Fruit fly (Drosophila melanogaster) whole organism, embryonic: ENCODE measurements around the gene CG6656.

ENCODE experiments used
- Asciz ChIP-seq: fragments of 200-800 bp; sonication (Bioruptor generic); optimal IDR thresholded peaks from 2 replicates; lab custom pipeline; 2017; ENCODE audit warnings: missing biosample characterization, mild to moderate bottlenecking, missing genetic modification characterization, missing genetic modification reagents
- CG10431 ChIP-seq: fragments of 200-800 bp; sonication (Bioruptor generic); optimal IDR thresholded peaks from 3 replicates; lab custom pipeline; 2018; ENCODE audit warnings: missing biosample characterization, mild to moderate bottlenecking, missing genetic modification characterization
- CG11695 ChIP-seq: fragments of 200-800 bp; sonication (Bioruptor generic); IDR thresholded peaks from 3 replicates; pipeline ENCODE4 v1.3.6; 2022; ENCODE audit warnings: missing biosample characterization, missing genetic modification characterization
- CG12071 ChIP-seq: fragments of 200-800 bp; sonication (Bioruptor generic); optimal IDR thresholded peaks from 3 replicates; lab custom pipeline; 2018; ENCODE audit warnings: missing biosample characterization, mild to moderate bottlenecking, missing genetic modification characterization
- CG13123 ChIP-seq: fragments of 200-800 bp; sonication (Bioruptor generic); optimal IDR thresholded peaks from 2 replicates; lab custom pipeline; 2016; ENCODE audit warnings: missing biosample characterization, missing genetic modification characterization
- CG14667 ChIP-seq: fragments of 200-800 bp; sonication (Bioruptor generic); IDR thresholded peaks from 2 replicates; pipeline ENCODE4 v1.3.6; 2022; ENCODE audit warnings: missing biosample characterization, missing genetic modification characterization
- CG16813 ChIP-seq: fragments of 200-800 bp; sonication (Bioruptor generic); IDR thresholded peaks from 3 replicates; pipeline ENCODE4 v1.3.6; 2022; ENCODE audit warnings: missing biosample characterization, missing genetic modification characterization; ENCODE audit not compliant: partially characterized antibody
- CG16815 ChIP-seq: fragments of 200-800 bp; sonication (Bioruptor generic); optimal IDR thresholded peaks from 3 replicates; lab custom pipeline; 2017; ENCODE audit warnings: missing biosample characterization, mild to moderate bottlenecking, missing genetic modification characterization
- CG17186 ChIP-seq: fragments of 200-800 bp; sonication (Bioruptor generic); optimal IDR thresholded peaks from 3 replicates; lab custom pipeline; 2017; ENCODE audit warnings: missing biosample characterization, missing genetic modification reagents, missing genetic modification characterization
- CG17328 ChIP-seq: fragments of 200-800 bp; sonication (Bioruptor generic); IDR thresholded peaks from 2 replicates; pipeline ENCODE4 v1.3.6; 2022; ENCODE audit warnings: missing biosample characterization, missing genetic modification characterization
- CG17802 ChIP-seq: fragments of 200-800 bp; sonication (Bioruptor generic); optimal IDR thresholded peaks from 2 replicates; lab custom pipeline; 2018; ENCODE audit warnings: missing biosample characterization, mild to moderate bottlenecking, missing genetic modification characterization, moderate library complexity
- CG18011 ChIP-seq: fragments of 200-800 bp; sonication (Bioruptor generic); optimal IDR thresholded peaks from 2 replicates; lab custom pipeline; 2017; ENCODE audit warnings: missing biosample characterization, missing genetic modification characterization, mild to moderate bottlenecking, moderate library complexity, missing genotype
- CG3065 ChIP-seq: fragments of 200-800 bp; sonication (Bioruptor generic); optimal IDR thresholded peaks from 2 replicates; lab custom pipeline; 2016; ENCODE audit warnings: missing biosample characterization, missing genetic modification characterization
- CG3163 ChIP-seq: fragments of 200-800 bp; sonication (Bioruptor generic); optimal IDR thresholded peaks from 3 replicates; lab custom pipeline; 2016; ENCODE audit warnings: missing biosample characterization, missing genetic modification characterization
- CG4360 ChIP-seq: fragments of 200-800 bp; sonication (Bioruptor generic); IDR thresholded peaks from 2 replicates; pipeline ENCODE4 v1.3.6; 2022; ENCODE audit warnings: missing biosample characterization, missing genetic modification characterization
- CG4707 ChIP-seq: fragments of 200-800 bp; sonication (Bioruptor generic); optimal IDR thresholded peaks from 2 replicates; lab custom pipeline; 2018; ENCODE audit warnings: missing biosample characterization, mild to moderate bottlenecking, missing genetic modification characterization, moderate library complexity
- CG5180 ChIP-seq: fragments of 200-800 bp; sonication (Bioruptor generic); optimal IDR thresholded peaks from 3 replicates; lab custom pipeline; 2017; ENCODE audit warnings: missing biosample characterization, missing genetic modification characterization, mild to moderate bottlenecking, moderate library complexity, missing genetic modification reagents
- CG7271 ChIP-seq: fragments of 200-800 bp; sonication (Bioruptor generic); optimal IDR thresholded peaks from 2 replicates; lab custom pipeline; 2018; ENCODE audit warnings: missing biosample characterization, mild to moderate bottlenecking, missing genetic modification characterization, moderate library complexity
- CG9437 ChIP-seq: fragments of 200-800 bp; sonication (Bioruptor generic); optimal IDR thresholded peaks from 2 replicates; lab custom pipeline; 2018; ENCODE audit warnings: missing biosample characterization, mild to moderate bottlenecking, missing genetic modification characterization
- D ChIP-seq, 2 experiments: fragments of 200-800 bp in 1 of 2; fragments of >200 bp in 1 of 2; sonication (Bioruptor generic) in 1 of 2; optimal IDR thresholded peaks; 2 replicates in 1 of 2; 3 replicates in 1 of 2; lab custom pipeline; 2017; ENCODE audit warnings: mild to moderate bottlenecking in 1 of 2, missing biosample characterization in 1 of 2, missing genetic modification characterization in 1 of 2, missing genetic modification reagents in 1 of 2
- Hmx ChIP-seq: fragments of 200-800 bp; sonication (Bioruptor generic); optimal IDR thresholded peaks from 2 replicates; lab custom pipeline; 2016; ENCODE audit warnings: missing biosample characterization, missing genetic modification characterization
- Opbp ChIP-seq: fragments of 200-800 bp; sonication (Bioruptor generic); IDR thresholded peaks from 3 replicates; pipeline ENCODE4 v1.3.6; 2022; ENCODE audit warnings: missing biosample characterization, missing genetic modification characterization; ENCODE audit not compliant: partially characterized antibody
- Optix ChIP-seq: fragments of 200-800 bp; sonication (Bioruptor generic); IDR thresholded peaks from 3 replicates; pipeline ENCODE4 v1.3.6; 2022; ENCODE audit warnings: missing biosample characterization, missing genetic modification characterization
- Scr ChIP-seq: fragments of 200-800 bp; sonication (Bioruptor generic); IDR thresholded peaks from 2 replicates; pipeline ENCODE4 v1.3.6; 2022; ENCODE audit warnings: missing biosample characterization, missing genetic modification characterization; ENCODE audit not compliant: partially characterized antibody
- Usf ChIP-seq: fragments of 200-800 bp; sonication (Bioruptor generic); optimal IDR thresholded peaks from 2 replicates; lab custom pipeline; 2017; ENCODE audit warnings: missing genotype, missing biosample characterization, missing genetic modification characterization
- YL-1 ChIP-seq: fragments of 200-800 bp; sonication (Bioruptor generic); optimal IDR thresholded peaks from 3 replicates; lab custom pipeline; 2017; ENCODE audit warnings: missing biosample characterization, mild to moderate bottlenecking, missing genetic modification characterization
- btn ChIP-seq: fragments of 200-800 bp; sonication (Bioruptor generic); optimal IDR thresholded peaks from 2 replicates; lab custom pipeline; 2016; ENCODE audit warnings: missing biosample characterization, missing genetic modification characterization
- cad ChIP-seq: fragments of >200 bp; optimal IDR thresholded peaks from 2 replicates; lab custom pipeline; 2017; ENCODE audit warnings: missing biosample characterization, missing genetic modification characterization
- crp ChIP-seq, 2 experiments: fragments of 200-800 bp; sonication (Bioruptor generic); optimal IDR thresholded peaks; 2 replicates in 1 of 2; 3 replicates in 1 of 2; lab custom pipeline; 2017; ENCODE audit warnings: missing biosample characterization in 2 of 2, missing genetic modification characterization in 2 of 2, mild to moderate bottlenecking in 1 of 2, moderate library complexity in 1 of 2
- danr ChIP-seq: fragments of 200-800 bp; sonication (Bioruptor generic); IDR thresholded peaks from 2 replicates; pipeline ENCODE4 v1.3.6; 2022; ENCODE audit warnings: missing biosample characterization, missing genetic modification characterization
- hb ChIP-seq: fragments of 200-800 bp; sonication (Bioruptor generic); IDR thresholded peaks from 3 replicates; pipeline ENCODE4 v1.3.6; 2022; ENCODE audit warnings: missing biosample characterization, missing genetic modification characterization; ENCODE audit not compliant: partially characterized antibody
- hkb ChIP-seq, 2 experiments: fragments of 200-800 bp in 1 of 2; fragments of >200 bp in 1 of 2; sonication (Bioruptor generic) in 1 of 2; IDR thresholded peaks in 1 of 2; optimal IDR thresholded peaks in 1 of 2; 2 replicates each; pipeline versions ENCODE4 v1.3.6 to Lab custom; 2017 to 2022; ENCODE audit warnings: missing biosample characterization in 1 of 2, missing genetic modification characterization in 1 of 2
- ken ChIP-seq: fragments of 200-800 bp; sonication (Bioruptor generic); IDR thresholded peaks from 3 replicates; pipeline ENCODE4 v1.3.6; 2022; ENCODE audit warnings: missing biosample characterization, missing genetic modification characterization
- klu ChIP-seq: fragments of 200-800 bp; sonication (Bioruptor generic); IDR thresholded peaks from 2 replicates; pipeline ENCODE4 v1.3.6; 2022; ENCODE audit warnings: missing biosample characterization, missing genetic modification characterization
- lmd ChIP-seq: fragments of 200-800 bp; sonication (Bioruptor generic); IDR thresholded peaks from 2 replicates; pipeline ENCODE4 v1.3.6; 2022; ENCODE audit warnings: missing biosample characterization, missing genetic modification characterization
- mirr ChIP-seq: fragments of 200-800 bp; sonication (Bioruptor generic); optimal IDR thresholded peaks from 3 replicates; lab custom pipeline; 2018; ENCODE audit warnings: missing biosample characterization, mild to moderate bottlenecking, missing genetic modification characterization
- org-1 ChIP-seq: fragments of 200-800 bp; sonication (Bioruptor generic); optimal IDR thresholded peaks from 2 replicates; lab custom pipeline; 2017; ENCODE audit warnings: missing biosample characterization, missing genetic modification characterization
- otp ChIP-seq: fragments of 200-800 bp; sonication (Bioruptor generic); IDR thresholded peaks from 3 replicates; pipeline ENCODE4, ENCODE4 v1.3.6; 2022; ENCODE audit warnings: missing biosample characterization, missing genetic modification characterization
- phol ChIP-seq: fragments of 200-800 bp; sonication (Bioruptor generic); optimal IDR thresholded peaks from 3 replicates; lab custom pipeline; 2018; ENCODE audit warnings: missing biosample characterization, mild to moderate bottlenecking, missing genetic modification characterization, moderate library complexity
- pita ChIP-seq: fragments of 200-800 bp; sonication (Bioruptor generic); optimal IDR thresholded peaks from 2 replicates; lab custom pipeline; 2017; ENCODE audit warnings: missing biosample characterization, mild to moderate bottlenecking, missing genetic modification characterization
- ranshi ChIP-seq: fragments of 200-800 bp; sonication (Bioruptor generic); IDR thresholded peaks from 2 replicates; pipeline ENCODE4 v1.3.6; 2022; ENCODE audit warnings: missing biosample characterization, missing genetic modification characterization
- sens-2 ChIP-seq: fragments of 200-800 bp; sonication (Bioruptor generic); IDR thresholded peaks from 2 replicates; pipeline ENCODE4 v1.3.6; 2022; ENCODE audit warnings: missing biosample characterization, missing genetic modification characterization
- stc ChIP-seq: fragments of 200-800 bp; sonication (Bioruptor generic); IDR thresholded peaks from 2 replicates; pipeline ENCODE4 v1.3.6; 2022; ENCODE audit warnings: missing biosample characterization, missing genetic modification characterization
- trh ChIP-seq: fragments of 200-800 bp; sonication (Bioruptor generic); optimal IDR thresholded peaks from 2 replicates; lab custom pipeline; 2016; ENCODE audit warnings: missing biosample characterization, missing genetic modification characterization
- ttk ChIP-seq: fragments of 200-800 bp; sonication (Bioruptor generic); IDR thresholded peaks from 2 replicates; pipeline ENCODE4 v2.1.2; 2022; ENCODE audit warnings: missing biosample characterization, missing genetic modification characterization
- tup ChIP-seq: fragments of 200-800 bp; sonication (Bioruptor generic); optimal IDR thresholded peaks from 2 replicates; lab custom pipeline; 2016; ENCODE audit warnings: missing biosample characterization, mild to moderate bottlenecking, missing genetic modification characterization, moderate library complexity
- zen ChIP-seq: fragments of 200-800 bp; sonication (Bioruptor generic); optimal IDR thresholded peaks from 3 replicates; lab custom pipeline; 2018; ENCODE audit warnings: missing biosample characterization, mild to moderate bottlenecking, missing genetic modification characterization, moderate library complexity
- zf30C ChIP-seq: fragments of 200-800 bp; sonication (Bioruptor generic); optimal IDR thresholded peaks from 3 replicates; lab custom pipeline; 2018; ENCODE audit warnings: missing biosample characterization, mild to moderate bottlenecking, missing genetic modification characterization

CG6656 gene

DNA sequence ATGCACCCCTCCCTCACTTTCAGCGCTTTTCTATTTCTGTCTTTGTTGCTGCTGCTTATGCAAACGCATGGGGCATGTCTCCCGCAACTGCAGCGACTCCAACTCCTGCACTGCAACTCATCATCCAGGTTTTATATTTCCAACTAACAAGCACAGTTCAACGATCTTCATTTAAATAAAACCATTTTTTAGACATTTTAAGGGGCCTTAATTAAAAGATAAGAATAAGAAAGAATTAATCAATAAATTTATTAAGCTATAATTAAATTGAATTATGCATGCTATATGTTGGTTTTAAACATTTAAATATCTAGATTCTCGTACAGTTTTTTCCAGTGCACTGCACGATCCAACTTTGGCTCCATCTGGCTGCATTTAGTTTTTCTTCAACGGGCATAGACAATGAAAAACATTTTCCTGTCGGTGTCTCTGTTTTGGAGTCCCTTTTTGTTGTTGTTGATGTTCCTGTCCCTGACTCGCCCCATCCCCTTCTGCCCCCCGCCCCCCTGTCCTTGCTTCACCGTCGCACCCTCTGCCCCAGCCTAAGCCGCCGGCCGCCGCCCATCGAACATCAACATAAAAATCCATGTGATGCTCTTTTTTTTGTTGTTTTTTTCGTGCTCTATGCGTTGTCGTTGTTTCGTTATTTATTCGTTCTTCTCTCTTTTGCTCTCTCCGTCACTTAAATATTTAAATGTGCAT, 46.2 kb upstream of the CG6656 start (continued):
- TF ChIP-seq mirr (GFP tag; lab: Kevin White, UChicago) (no peak), zf30C (peak; percentile 84), phol (peak; percentile 89), CG17328 (GFP tag; lab: Robert Waterston, UW) (peak; percentile 82), Usf (GFP tag; lab: Kevin White, UChicago) (peak; percentile 50), trh (GFP tag; lab: Kevin White, UChicago) (no peak), D (optimal IDR thresholded peaks at IDR 0.05; lab: Kevin White, UChicago) (no peak), D (GFP tag; optimal IDR thresholded peaks at IDR 0.05; lab: Kevin White, UChicago) (peak; percentile 90), CG10431 (peak; percentile 72), Opbp (GFP tag; lab: Robert Waterston, UW) (peak; percentile 14; the same call in 1 of the 3 replicates), Optix (no peak), CG3163 (GFP tag; lab: Kevin White, UChicago) (no peak), ken (peak; percentile 41; the same call in 1 of the 3 replicates), CG3065 (GFP tag; lab: Kevin White, UChicago) (peak; percentile 12), hb (GFP tag; lab: Robert Waterston, UW) (no peak), CG13123 (peak; percentile 32), CG9437 (GFP tag; lab: Kevin White, UChicago) (peak; percentile 49), Hmx (GFP tag; lab: Kevin White, UChicago) (no peak), CG12071 (no peak), CG14667 (GFP tag; lab: Robert Waterston, UW) (peak; percentile 35; the same call in 1 of the 2 replicates), ttk (GFP tag; lab: Robert Waterston, UW) (no peak), ranshi (GFP tag; lab: Robert Waterston, UW) (peak; percentile 53; the same call in 1 of the 2 replicates), danr (GFP tag; lab: Robert Waterston, UW) (no peak), stc (peak; percentile 48; the same call in 1 of the 2 replicates), lmd (GFP tag; lab: Robert Waterston, UW) (peak; percentile 60; the same call in 1 of the 2 replicates), Asciz (GFP tag; lab: Kevin White, UChicago) (peak; percentile 57), pita (GFP tag; lab: Kevin White, UChicago) (no peak), tup (GFP tag; lab: Kevin White, UChicago) (no peak), CG16813 (GFP tag; lab: Robert Waterston, UW) (no peak), CG7271 (tag; lab: Kevin White, UChicago) (peak; percentile 0), CG5180 (no peak), Scr (GFP tag; lab: Robert Waterston, UW) (no peak), org-1 (peak; percentile 49), btn (GFP tag; lab: Kevin White, UChicago) (no peak), otp (no peak), CG17802 (peak; percentile 9), klu (GFP tag; lab: Robert Waterston, UW) (no peak), CG4707 (GFP tag; lab: Kevin White, UChicago) (peak; percentile 58), sens-2 (GFP tag; lab: Robert Waterston, UW) (no peak), CG16815 (GFP tag; lab: Kevin White, UChicago) (peak; percentile 77), hkb (optimal IDR thresholded peaks at IDR 0.05; lab: Kevin White, UChicago) (no peak), hkb (GFP tag; IDR thresholded peaks at IDR 0.05; lab: Robert Waterston, UW) (peak; percentile 71), YL-1 (peak; percentile 36), CG18011 (GFP tag; lab: Kevin White, UChicago) (no peak), CG11695 (GFP tag; lab: Robert Waterston, UW) (0 out of 3 replicates have a peak, but pooled peaks have one; percentile 47), CG4360 (GFP tag; lab: Robert Waterston, UW) (no peak), crp (GFP tag; optimal IDR thresholded peaks at IDR 0.05; lab: Kevin White, UChicago) (no peak), zen (tag; lab: Kevin White, UChicago) (peak; percentile 63), CG17186 (GFP tag; lab: Kevin White, UChicago) (no peak), cad (GFP tag; lab: Kevin White, UChicago) (no peak)
